Worm (Caenorhabditis elegans) whole organism, L3 larva: ENCODE data around the gene C03B1.7.

Experiments
- ZK546.5 ChIP-seq: sonication (generic microtip); optimal IDR thresholded peaks from 2 replicates; lab custom pipeline; 2017; ENCODE audit warnings: missing biosample characterization, missing genetic modification characterization
- aly-2 ChIP-seq: fragments of 150-350 bp; optimal IDR thresholded peaks from 2 replicates; lab custom pipeline; 2014; ENCODE audit warnings: missing biosample characterization, missing genetic modification characterization
- ama-1 ChIP-seq: fragments of 150-350 bp; optimal IDR thresholded peaks from 2 replicates; lab custom pipeline; 2018
- ceh-82 ChIP-seq: fragments of 150-350 bp; optimal IDR thresholded peaks from 2 replicates; lab custom pipeline; 2014; ENCODE audit warnings: missing biosample characterization, missing genetic modification characterization
- daf-12 ChIP-seq: fragments of 150-350 bp; optimal IDR thresholded peaks from 2 replicates; lab custom pipeline; 2014; ENCODE audit warnings: missing biosample characterization, missing genetic modification reagents, missing genetic modification characterization
- egl-27 ChIP-seq: sonication (generic microtip); optimal IDR thresholded peaks from 4 replicates; lab custom pipeline; 2017; ENCODE audit warnings: missing biosample characterization, missing genetic modification reagents, missing genetic modification characterization
- egl-5 ChIP-seq: fragments of 150-350 bp; optimal IDR thresholded peaks from 2 replicates; lab custom pipeline; 2017; ENCODE audit warnings: missing biosample characterization, missing genetic modification reagents, missing genetic modification characterization, inconsistent platforms
- elt-1 ChIP-seq: fragments of 150-350 bp; optimal IDR thresholded peaks from 2 replicates; lab custom pipeline; 2014; ENCODE audit warnings: missing biosample characterization, missing genetic modification characterization
- elt-2 ChIP-seq: sonication (generic microtip); optimal IDR thresholded peaks from 2 replicates; lab custom pipeline; 2016; ENCODE audit warnings: missing genetic modification reagents, mild to moderate bottlenecking, missing genetic modification characterization, missing compliant biosample characterization
- elt-3 ChIP-seq, 3 experiments: fragments of 150-350 bp in 1 of 3; sonication (generic microtip) in 2 of 3; optimal IDR thresholded peaks; 2 replicates in 2 of 3; 4 replicates in 1 of 3; lab custom pipeline; 2014 to 2017; ENCODE audit warnings: missing biosample characterization in 3 of 3, missing genetic modification characterization in 3 of 3
- fkh-2 ChIP-seq: fragments of 150-350 bp; optimal IDR thresholded peaks from 2 replicates; lab custom pipeline; 2014; ENCODE audit warnings: missing biosample characterization, missing genetic modification reagents, missing genetic modification characterization
- fos-1 ChIP-seq: fragments of 150-350 bp; optimal IDR thresholded peaks from 2 replicates; lab custom pipeline; 2014; ENCODE audit warnings: missing biosample characterization, missing genetic modification characterization
- jun-1 ChIP-seq: fragments of 150-350 bp; optimal IDR thresholded peaks from 2 replicates; lab custom pipeline; 2014; ENCODE audit warnings: missing biosample characterization, missing genetic modification reagents, missing genetic modification characterization
- lin-39 ChIP-seq: fragments of 150-350 bp; optimal IDR thresholded peaks from 2 replicates; lab custom pipeline; 2018; ENCODE audit warnings: missing biosample characterization, missing genetic modification reagents, missing genetic modification characterization
- mdl-1 ChIP-seq: fragments of 150-350 bp; optimal IDR thresholded peaks from 2 replicates; lab custom pipeline; 2014; ENCODE audit warnings: missing biosample characterization, missing genetic modification characterization
- mml-1 ChIP-seq: fragments of 150-350 bp; sonication (generic microtip); optimal IDR thresholded peaks from 3 replicates; lab custom pipeline; 2014; ENCODE audit warnings: missing biosample characterization, missing genetic modification characterization
- nfya-1 ChIP-seq: sonication (generic microtip); optimal IDR thresholded peaks from 2 replicates; lab custom pipeline; 2017; ENCODE audit warnings: missing genetic modification characterization, mild to moderate bottlenecking, missing compliant biosample characterization, antibody characterized with exemption, moderate library complexity; ENCODE audit not compliant: insufficient read depth
- nhr-12 ChIP-seq: fragments of 150-350 bp; optimal IDR thresholded peaks from 2 replicates; lab custom pipeline; 2014; ENCODE audit warnings: missing biosample characterization, missing genetic modification characterization
- nhr-23 ChIP-seq: fragments of 150-350 bp; optimal IDR thresholded peaks from 2 replicates; lab custom pipeline; 2014; ENCODE audit warnings: missing biosample characterization, missing genetic modification reagents, missing genetic modification characterization
- nhr-237 ChIP-seq: fragments of 150-350 bp; optimal IDR thresholded peaks from 2 replicates; lab custom pipeline; 2014; ENCODE audit warnings: missing biosample characterization, missing genetic modification characterization
- nhr-25 ChIP-seq: sonication (generic microtip); optimal IDR thresholded peaks from 2 replicates; lab custom pipeline; 2017; ENCODE audit warnings: missing biosample characterization, missing genetic modification characterization
- nhr-43 ChIP-seq: sonication (generic microtip); optimal IDR thresholded peaks from 2 replicates; lab custom pipeline; 2016; ENCODE audit warnings: mild to moderate bottlenecking, missing genetic modification characterization, missing compliant biosample characterization; ENCODE audit not compliant: poor library complexity, severe bottlenecking
- nhr-67 ChIP-seq: fragments of 150-350 bp; optimal IDR thresholded peaks from 2 replicates; lab custom pipeline; 2014; ENCODE audit warnings: missing biosample characterization, missing genetic modification characterization
- nhr-76 ChIP-seq: fragments of 150-350 bp; sonication (generic microtip); optimal IDR thresholded peaks from 5 replicates; lab custom pipeline; 2014; ENCODE audit warnings: missing biosample characterization, missing genetic modification characterization
- pha-4 ChIP-seq: fragments of 150-350 bp; optimal IDR thresholded peaks from 2 replicates; lab custom pipeline; 2014; ENCODE audit warnings: missing biosample characterization, missing genetic modification reagents, missing genetic modification characterization
- pqm-1 ChIP-seq: fragments of 150-350 bp; optimal IDR thresholded peaks from 2 replicates; lab custom pipeline; 2017; ENCODE audit warnings: missing biosample characterization, missing genetic modification characterization, inconsistent platforms
- sea-2 ChIP-seq: fragments of 150-350 bp; sonication (generic microtip); optimal IDR thresholded peaks from 4 replicates; lab custom pipeline; 2014; ENCODE audit warnings: missing biosample characterization, missing genetic modification reagents, missing genetic modification characterization
- skn-1 ChIP-seq: fragments of 150-350 bp; optimal IDR thresholded peaks from 2 replicates; lab custom pipeline; 2014; ENCODE audit warnings: missing biosample characterization, missing genetic modification characterization
- unc-39 ChIP-seq: sonication (generic microtip); optimal IDR thresholded peaks from 4 replicates; lab custom pipeline; 2017; ENCODE audit warnings: missing biosample characterization, missing genetic modification characterization
- unc-62 ChIP-seq: fragments of 150-350 bp; sonication (generic microtip); optimal IDR thresholded peaks from 4 replicates; lab custom pipeline; 2014; ENCODE audit warnings: missing biosample characterization, missing genetic modification reagents, missing genetic modification characterization
- ztf-11 ChIP-seq: fragments of 150-350 bp; optimal IDR thresholded peaks from 2 replicates; lab custom pipeline; 2014; ENCODE audit warnings: missing biosample characterization, missing genetic modification characterization
- ztf-4 ChIP-seq: fragments of 150-350 bp; optimal IDR thresholded peaks from 2 replicates; lab custom pipeline; 2014; ENCODE audit warnings: missing biosample characterization, missing genetic modification characterization

The C03B1.7 gene

DNA sequence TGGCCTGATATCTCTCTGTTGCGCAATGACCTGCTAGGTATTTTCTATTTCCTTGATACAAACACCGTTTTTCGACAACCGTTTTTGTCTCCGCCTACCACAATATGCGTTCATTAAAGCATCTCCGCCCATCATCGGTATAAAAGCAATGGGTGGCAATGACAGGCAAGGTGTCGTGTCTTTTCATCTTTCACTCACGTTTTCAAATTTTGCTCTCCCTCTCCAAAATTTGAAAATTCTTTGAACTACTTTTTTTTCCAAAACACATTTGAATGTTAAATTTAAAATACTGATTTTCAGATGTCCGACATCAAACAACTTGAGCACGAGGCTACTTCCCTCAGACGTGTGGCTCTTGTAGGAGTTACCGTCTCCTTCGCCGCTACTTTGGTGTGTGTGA is 12.8 kb upstream of the C03B1.7 start, which contains the start of gene col-169:
TSS of gene col-169 (plus strand) at position 301 of the 400 bp plus-strand sequence.
- TF ChIP-seq sea-2 (GFP tag; lab: Kevin White, UChicago) (no peak), elt-3 (tag; optimal IDR thresholded peaks at IDR 0.05; lab: Kevin White, UChicago) (peak in 1 of 3 experiments; percentile 24)

DNA sequence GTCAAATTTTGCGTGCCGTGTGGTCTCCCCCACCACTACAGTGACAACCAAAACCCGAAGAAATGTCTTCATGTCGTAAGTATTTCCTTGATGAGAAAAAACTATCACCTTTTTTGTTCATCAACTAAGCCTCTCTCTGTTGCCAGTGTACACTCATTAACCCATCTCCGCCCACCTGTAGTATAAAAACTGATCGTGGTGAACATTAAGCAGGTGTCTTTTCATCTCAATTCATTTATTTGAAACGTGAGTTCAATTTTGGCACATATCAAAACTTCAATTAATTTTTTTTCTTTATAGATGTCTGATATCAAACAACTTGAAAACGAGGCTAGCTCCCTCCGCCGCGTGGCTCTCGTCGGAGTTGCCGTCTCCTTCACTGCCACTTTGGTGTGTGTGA is 10.2 kb upstream of the C03B1.7 start, which contains the start of gene col-170:
TSS of gene col-170 (plus strand) at position 301 of the 400 bp plus-strand sequence.
- TF ChIP-seq ama-1 (lab: Kevin White, UChicago) (no peak), nhr-23 (tag; lab: Kevin White, UChicago) (no peak), fkh-2 (tag; lab: Kevin White, UChicago) (no peak), nhr-67 (tag; lab: Kevin White, UChicago) (no peak), nhr-43 (tag; lab: Kevin White, UChicago) (no peak)

DNA sequence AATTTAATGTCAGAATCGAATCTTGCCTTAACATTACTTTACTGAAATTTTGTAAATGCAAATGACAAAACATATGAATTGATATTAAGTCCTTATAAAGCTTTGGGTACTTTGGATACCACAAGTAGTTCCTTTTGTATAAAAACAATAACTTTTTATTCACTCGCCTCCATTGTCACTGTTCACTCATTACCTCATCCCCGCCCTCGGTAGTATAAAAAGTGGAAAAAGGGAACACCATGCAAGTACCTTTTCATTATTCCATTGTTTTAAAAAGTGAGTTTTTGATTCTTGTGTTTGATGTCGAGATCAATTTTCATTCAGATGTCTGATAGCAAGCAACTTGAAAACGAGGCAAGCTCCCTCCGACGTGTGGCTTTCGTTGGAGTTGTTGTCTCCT is 7.6 kb upstream of the C03B1.7 start, which contains the start of gene col-171:
TSS of gene col-171 (plus strand) at position 301 of the 400 bp plus-strand sequence.
- TF ChIP-seq ztf-4 (tag; lab: Kevin White, UChicago) (no peak), daf-12 (no peak), nfya-1 (tag; lab: Kevin White, UChicago) (no peak)
- TF ChIP-seq, all 47 proteins: peak for 0

DNA sequence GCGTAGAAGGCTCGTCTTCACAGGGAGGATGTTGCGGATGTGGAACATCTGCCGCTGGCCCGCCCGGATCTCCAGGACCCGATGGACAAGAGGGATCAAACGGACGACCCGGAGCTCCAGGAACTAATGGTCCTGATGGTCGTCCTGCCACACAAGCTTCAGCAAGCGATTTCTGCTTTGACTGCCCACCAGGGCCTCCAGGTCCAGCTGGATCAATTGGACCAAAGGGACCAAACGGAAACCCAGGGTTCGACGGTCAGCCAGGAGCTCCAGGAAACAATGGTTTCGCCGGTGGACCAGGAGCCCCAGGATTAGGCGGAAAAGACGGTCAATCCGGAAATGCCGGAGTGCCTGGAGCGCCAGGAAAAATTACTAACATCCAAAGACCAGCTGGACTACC is 7.0 kb upstream of the C03B1.7 start:
- TF ChIP-seq fkh-2 (tag; lab: Kevin White, UChicago), result no peak
- TF ChIP-seq nfya-1 (tag; lab: Kevin White, UChicago), result no peak
- no peak for TF ChIP-seq ztf-11 (tag; lab: Kevin White, UChicago)
- TF ChIP-seq egl-5 (tag; lab: Kevin White, UChicago), result no peak
- TF ChIP-seq ceh-82 (tag; lab: Kevin White, UChicago), result no peak
- TF ChIP-seq unc-39 (tag; lab: Kevin White, UChicago), result no peak
- TF ChIP-seq nhr-23 (tag; lab: Kevin White, UChicago), result no peak
- no peak for TF ChIP-seq elt-1 (tag; lab: Kevin White, UChicago)
- TF ChIP-seq nhr-12 (tag; lab: Kevin White, UChicago), result no peak
- no peak for TF ChIP-seq nhr-237
- no peak for TF ChIP-seq egl-27 (tag; lab: Kevin White, UChicago)
- no peak for TF ChIP-seq jun-1 (tag; lab: Kevin White, UChicago)
- TF ChIP-seq nhr-67 (tag; lab: Kevin White, UChicago), result no peak
- TF ChIP-seq mml-1, result no peak
- no peak for TF ChIP-seq ama-1 (lab: Kevin White, UChicago)
- no peak for TF ChIP-seq ZK546.5
- no peak for TF ChIP-seq pqm-1 (tag; lab: Kevin White, UChicago)
- TF ChIP-seq mdl-1 (tag; lab: Kevin White, UChicago), result no peak

DNA sequence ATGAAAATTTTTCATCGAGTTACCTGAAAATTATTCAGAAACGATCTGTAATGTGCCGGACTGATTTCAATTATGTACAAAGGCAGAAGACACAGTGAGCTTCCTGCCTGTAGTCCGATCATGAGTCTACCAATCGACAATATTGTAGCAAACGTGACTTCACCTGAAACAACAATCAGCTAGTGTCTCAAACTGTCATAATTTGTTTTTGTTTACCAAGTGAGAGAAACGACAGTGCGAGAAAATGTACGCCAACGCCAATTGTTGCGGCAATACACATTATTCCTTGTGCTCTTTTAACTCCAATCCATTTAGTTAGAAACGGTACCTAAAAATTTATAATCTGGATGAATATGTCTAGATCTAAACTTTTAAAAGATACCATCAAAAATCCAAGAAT is 4.3 kb upstream of the C03B1.7 start:
- TF ChIP-seq fkh-2 (tag; lab: Kevin White, UChicago) (no peak), egl-5 (tag; lab: Kevin White, UChicago) (no peak), elt-2 (tag; lab: Kevin White, UChicago) (peak; percentile 12)

DNA sequence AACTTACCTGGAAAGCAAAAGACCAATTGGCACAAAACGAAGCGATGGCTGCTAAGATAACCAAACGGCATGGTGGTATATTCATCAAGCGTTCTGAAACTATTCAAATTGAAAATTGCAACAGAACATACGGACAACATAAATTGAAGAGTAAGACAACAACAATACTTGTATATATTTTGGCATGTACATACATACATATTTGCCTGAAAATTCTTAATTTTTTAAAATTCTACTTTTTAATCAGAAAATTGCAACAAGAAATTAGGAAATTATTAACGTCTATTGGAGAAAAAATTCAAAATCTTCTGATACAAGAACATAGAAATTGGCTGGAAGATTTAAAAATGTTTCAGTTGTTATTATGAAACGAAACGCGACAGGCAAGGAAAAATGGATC is 3.7 kb upstream of the C03B1.7 start, which contains the start of gene C03B1.13:
TSS of gene C03B1.13 (minus strand) at position 101 of the 400 bp plus-strand sequence.
- TF ChIP-seq nhr-25 (tag; lab: Kevin White, UChicago) (no peak), unc-62 (GFP tag; lab: Kevin White, UChicago) (no peak), ztf-11 (tag; lab: Kevin White, UChicago) (no peak), aly-2 (tag; lab: Kevin White, UChicago) (no peak), lin-39 (tag; lab: Kevin White, UChicago) (no peak), nfya-1 (tag; lab: Kevin White, UChicago) (no peak), pqm-1 (tag; lab: Kevin White, UChicago) (no peak), skn-1 (tag; lab: Kevin White, UChicago) (no peak), pha-4 (tag; lab: Kevin White, UChicago) (no peak), nhr-43 (tag; lab: Kevin White, UChicago) (no peak), nhr-76 (tag; lab: Kevin White, UChicago) (no peak), fos-1 (no peak)
- TF ChIP-seq, all 47 proteins: peak for 0
